Fruit fly (Drosophila melanogaster): ENCODE data around the gene lmgA.

lmgA gene

DNA sequence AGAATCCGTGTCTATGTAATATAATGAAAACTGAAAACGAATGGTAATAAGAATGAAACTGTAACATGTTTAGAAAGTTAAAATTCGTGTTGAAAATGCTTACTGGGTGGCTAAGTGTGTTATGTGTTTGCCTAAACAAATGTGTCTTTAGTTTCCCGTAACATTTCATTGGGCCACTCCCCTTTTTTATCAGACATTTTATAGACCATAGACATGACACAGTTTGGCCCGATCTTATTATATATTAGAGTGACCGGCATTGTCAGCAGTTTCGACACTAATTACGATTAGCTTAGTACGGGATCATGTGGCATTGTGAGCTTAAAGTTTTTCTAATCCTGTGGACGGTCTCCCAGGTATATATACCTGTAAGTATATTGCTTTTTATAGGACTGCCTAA is 51.4 kb downstream of the lmgA start, which contains the start of gene CheA29a:
TSS of gene CheA29a (plus strand) at position 301 of the 400 bp plus-strand sequence.
- TF ChIP-seq CG1620 (GFP tag; optimal IDR thresholded peaks at IDR 0.05) = no peak
- TF ChIP-seq cic (GFP tag; optimal IDR thresholded peaks at IDR 0.05) = no peak
- no peak for TF ChIP-seq CG7045 (GFP tag; optimal IDR thresholded peaks at IDR 0.05)
- TF ChIP-seq CG7101 (tag; optimal IDR thresholded peaks at IDR 0.05) = no peak
- TF ChIP-seq pad (GFP tag; optimal IDR thresholded peaks at IDR 0.05) = no peak
- TF ChIP-seq CG11617 (GFP tag; optimal IDR thresholded peaks at IDR 0.05) = no peak

Data from whole organism, adult.